Worm (Caenorhabditis elegans) whole organism, mixed stage, embryonic: ENCODE results near the gene egal-1.
A peak's percentile ranks its signal among the peaks of the same experiment; 100 is the strongest.

Experiments
- blmp-1 ChIP-seq: fragments of 150-350 bp; optimal IDR thresholded peaks from 2 replicates; lab custom pipeline; 2014; ENCODE audit warnings: missing biosample characterization, missing genetic modification characterization
- ces-1 ChIP-seq: fragments of 150-350 bp; optimal IDR thresholded peaks from 2 replicates; lab custom pipeline; 2014; ENCODE audit warnings: missing biosample characterization, missing genetic modification reagents, missing genetic modification characterization
- elt-1 ChIP-seq: sonication (generic microtip); optimal IDR thresholded peaks from 2 replicates; lab custom pipeline; 2017; ENCODE audit warnings: missing genetic modification characterization, mild to moderate bottlenecking, missing compliant biosample characterization, antibody characterized with exemption, moderate library complexity, borderline replicate concordance; ENCODE audit not compliant: insufficient read depth
- mab-5 ChIP-seq: fragments of 150-350 bp; optimal IDR thresholded peaks from 2 replicates; lab custom pipeline; 2014; ENCODE audit warnings: missing biosample characterization, missing genetic modification characterization
- mls-2 ChIP-seq: sonication (generic microtip); optimal IDR thresholded peaks from 2 replicates; lab custom pipeline; 2016; ENCODE audit warnings: mild to moderate bottlenecking, missing genetic modification characterization, moderate library complexity, missing compliant biosample characterization
- nhr-237 ChIP-seq: fragments of 150-350 bp; optimal IDR thresholded peaks from 2 replicates; lab custom pipeline; 2014; ENCODE audit warnings: missing biosample characterization, missing genetic modification characterization
- nhr-76 ChIP-seq: sonication (generic microtip); optimal IDR thresholded peaks from 2 replicates; lab custom pipeline; 2017; ENCODE audit warnings: missing biosample characterization, missing genetic modification characterization
- pha-4 ChIP-seq: fragments of 150-350 bp; optimal IDR thresholded peaks from 2 replicates; lab custom pipeline; 2018; ENCODE audit warnings: missing biosample characterization, missing genetic modification reagents, missing genetic modification characterization
- snpc-4 ChIP-seq: fragments of 150-350 bp; optimal IDR thresholded peaks from 2 replicates; lab custom pipeline; 2014; ENCODE audit warnings: missing biosample characterization, missing genetic modification characterization
- unc-39 ChIP-seq: fragments of 150-350 bp; optimal IDR thresholded peaks from 2 replicates; lab custom pipeline; 2014; ENCODE audit warnings: missing biosample characterization, missing genetic modification characterization
- unc-62 ChIP-seq: fragments of 150-350 bp; optimal IDR thresholded peaks from 2 replicates; lab custom pipeline; 2014; ENCODE audit warnings: missing biosample characterization, missing genetic modification reagents, missing genetic modification characterization
- zip-8 ChIP-seq: fragments of 150-350 bp; optimal IDR thresholded peaks from 2 replicates; lab custom pipeline; 2014; ENCODE audit warnings: missing biosample characterization, missing genetic modification characterization
- ztf-11 ChIP-seq: fragments of 150-350 bp; optimal IDR thresholded peaks from 2 replicates; lab custom pipeline; 2014; ENCODE audit warnings: missing biosample characterization, missing genetic modification characterization

- no peak for TF ChIP-seq ztf-11
- no peak for TF ChIP-seq mab-5 (tag; lab: Kevin White, UChicago)
- no peak for TF ChIP-seq blmp-1 (tag; lab: Kevin White, UChicago)
- no peak for TF ChIP-seq nhr-237 (tag; lab: Kevin White, UChicago)
- TF ChIP-seq mls-2 (tag; lab: Kevin White, UChicago), result no peak
- no peak for TF ChIP-seq zip-8 (tag; lab: Kevin White, UChicago)
- no peak for TF ChIP-seq unc-39
- TF ChIP-seq ces-1, result peak; percentile 79
- no peak for TF ChIP-seq nhr-76 (tag; lab: Kevin White, UChicago)
- TF ChIP-seq pha-4 (tag; lab: Kevin White, UChicago), result no peak
- TF ChIP-seq snpc-4 (tag; lab: Kevin White, UChicago), result no peak
- peak; percentile 7 for TF ChIP-seq unc-62
- TF ChIP-seq elt-1, result no peak
Measured at ce11 chrIV:5809733-5810132, 14.9 kb upstream of the egal-1 start.
